Worm (Caenorhabditis elegans) whole organism, mixed stage, embryonic: ENCODE results near the gene cyn-3.
"Not testable (repeated sequence)": the region's sequence is repeated elsewhere in the genome, so short reads cannot be mapped to it uniquely, and the experiment has no call there.

Source experiments
- M03D4.4 ChIP-seq: sonication (generic microtip); optimal IDR thresholded peaks from 2 replicates; lab custom pipeline; 2017; ENCODE audit warnings: mild to moderate bottlenecking, missing genetic modification characterization, missing compliant biosample characterization
- bed-3 ChIP-seq: fragments of 200-800 bp; sonication (Bioruptor generic); optimal IDR thresholded peaks from 3 replicates; lab custom pipeline; 2018; ENCODE audit warnings: mild to moderate bottlenecking, missing genetic modification characterization, moderate library complexity, missing compliant biosample characterization
- blmp-1 ChIP-seq: fragments of 150-350 bp; optimal IDR thresholded peaks from 2 replicates; lab custom pipeline; 2014; ENCODE audit warnings: missing biosample characterization, missing genetic modification characterization
- ceh-43 ChIP-seq: fragments of 200-800 bp; sonication (Bioruptor generic); optimal IDR thresholded peaks from 2 replicates; lab custom pipeline; 2018; ENCODE audit warnings: mild to moderate bottlenecking, missing genetic modification characterization, moderate library complexity, missing compliant biosample characterization
- ces-1 ChIP-seq: fragments of 150-350 bp; optimal IDR thresholded peaks from 2 replicates; lab custom pipeline; 2014; ENCODE audit warnings: missing biosample characterization, missing genetic modification reagents, missing genetic modification characterization
- cnd-1 ChIP-seq: fragments of 200-800 bp; sonication (Bioruptor generic); optimal IDR thresholded peaks from 2 replicates; lab custom pipeline; 2018; ENCODE audit warnings: mild to moderate bottlenecking, missing genetic modification characterization, missing compliant biosample characterization
- drap-1 ChIP-seq: fragments of 200-800 bp; sonication (Bioruptor generic); optimal IDR thresholded peaks from 3 replicates; lab custom pipeline; 2018; ENCODE audit warnings: mild to moderate bottlenecking, missing genetic modification characterization, missing compliant biosample characterization
- elt-1 ChIP-seq: sonication (generic microtip); optimal IDR thresholded peaks from 2 replicates; lab custom pipeline; 2017; ENCODE audit warnings: missing genetic modification characterization, mild to moderate bottlenecking, missing compliant biosample characterization, antibody characterized with exemption, moderate library complexity, borderline replicate concordance; ENCODE audit not compliant: insufficient read depth
- elt-3 ChIP-seq: fragments of 150-350 bp; optimal IDR thresholded peaks from 2 replicates; lab custom pipeline; 2014; ENCODE audit warnings: missing biosample characterization, missing genetic modification characterization
- flh-1 ChIP-seq: fragments of 200-800 bp; sonication (Bioruptor generic); optimal IDR thresholded peaks from 2 replicates; lab custom pipeline; 2018; ENCODE audit warnings: mild to moderate bottlenecking, missing genetic modification characterization, moderate library complexity, missing compliant biosample characterization
- ham-2 ChIP-seq: fragments of 200-800 bp; sonication (Bioruptor generic); optimal IDR thresholded peaks from 2 replicates; lab custom pipeline; 2018; ENCODE audit warnings: mild to moderate bottlenecking, missing genetic modification characterization, missing compliant biosample characterization
- hlh-1 ChIP-seq: fragments of 150-350 bp; optimal IDR thresholded peaks from 2 replicates; lab custom pipeline; 2014; ENCODE audit warnings: missing biosample characterization, missing genetic modification reagents, missing genetic modification characterization
- lin-13 ChIP-seq: fragments of 150-350 bp; optimal IDR thresholded peaks from 2 replicates; lab custom pipeline; 2014; ENCODE audit warnings: missing biosample characterization, missing genetic modification characterization
- lin-32 ChIP-seq: fragments of 200-800 bp; sonication (Bioruptor generic); optimal IDR thresholded peaks from 2 replicates; lab custom pipeline; 2018; ENCODE audit warnings: mild to moderate bottlenecking, missing genetic modification characterization, missing compliant biosample characterization
- mab-5 ChIP-seq: fragments of 150-350 bp; optimal IDR thresholded peaks from 2 replicates; lab custom pipeline; 2014; ENCODE audit warnings: missing biosample characterization, missing genetic modification characterization
- mep-1 ChIP-seq: fragments of 150-350 bp; optimal IDR thresholded peaks from 2 replicates; lab custom pipeline; 2017; ENCODE audit warnings: missing biosample characterization, missing genetic modification reagents, missing genetic modification characterization, inconsistent platforms
- nhr-12 ChIP-seq: fragments of 150-350 bp; optimal IDR thresholded peaks from 2 replicates; lab custom pipeline; 2014; ENCODE audit warnings: missing biosample characterization, missing genetic modification characterization
- nhr-2 ChIP-seq: fragments of 150-350 bp; optimal IDR thresholded peaks from 2 replicates; lab custom pipeline; 2014; ENCODE audit warnings: missing biosample characterization, missing genetic modification characterization
- nhr-237 ChIP-seq: fragments of 150-350 bp; optimal IDR thresholded peaks from 2 replicates; lab custom pipeline; 2014; ENCODE audit warnings: missing biosample characterization, missing genetic modification characterization
- nhr-28 ChIP-seq: fragments of 150-350 bp; optimal IDR thresholded peaks from 2 replicates; lab custom pipeline; 2014; ENCODE audit warnings: missing biosample characterization, missing genetic modification characterization
- nhr-76 ChIP-seq: sonication (generic microtip); optimal IDR thresholded peaks from 2 replicates; lab custom pipeline; 2017; ENCODE audit warnings: missing biosample characterization, missing genetic modification characterization
- pha-4 ChIP-seq: fragments of 150-350 bp; optimal IDR thresholded peaks from 2 replicates; lab custom pipeline; 2018; ENCODE audit warnings: missing biosample characterization, missing genetic modification reagents, missing genetic modification characterization
- sem-2 ChIP-seq: fragments of 200-800 bp; sonication (Bioruptor generic); optimal IDR thresholded peaks from 2 replicates; lab custom pipeline; 2018; ENCODE audit warnings: mild to moderate bottlenecking, missing genetic modification characterization, missing compliant biosample characterization
- snpc-4 ChIP-seq: fragments of 150-350 bp; optimal IDR thresholded peaks from 2 replicates; lab custom pipeline; 2014; ENCODE audit warnings: missing biosample characterization, missing genetic modification characterization
- tbx-8 ChIP-seq: fragments of 200-800 bp; sonication (Bioruptor generic); optimal IDR thresholded peaks from 2 replicates; lab custom pipeline; 2018; ENCODE audit warnings: mild to moderate bottlenecking, missing genetic modification characterization, moderate library complexity, missing compliant biosample characterization
- unc-120 ChIP-seq: sonication (generic microtip); optimal IDR thresholded peaks from 2 replicates; lab custom pipeline; 2017; ENCODE audit warnings: missing genetic modification characterization, missing compliant biosample characterization; ENCODE audit not compliant: poor library complexity, severe bottlenecking
- unc-39 ChIP-seq: fragments of 150-350 bp; optimal IDR thresholded peaks from 2 replicates; lab custom pipeline; 2014; ENCODE audit warnings: missing biosample characterization, missing genetic modification characterization
- unc-62 ChIP-seq: fragments of 150-350 bp; optimal IDR thresholded peaks from 2 replicates; lab custom pipeline; 2014; ENCODE audit warnings: missing biosample characterization, missing genetic modification reagents, missing genetic modification characterization
- zip-8 ChIP-seq: fragments of 150-350 bp; optimal IDR thresholded peaks from 2 replicates; lab custom pipeline; 2014; ENCODE audit warnings: missing biosample characterization, missing genetic modification characterization
- ztf-11 ChIP-seq: fragments of 150-350 bp; optimal IDR thresholded peaks from 2 replicates; lab custom pipeline; 2014; ENCODE audit warnings: missing biosample characterization, missing genetic modification characterization

cyn-3 gene

ce11 chrV:15215175-15215574, 25.4 kb downstream of the cyn-3 start, which contains the start of gene sri-26:
Gene sri-26 (plus strand): TSS chrV:15215475.
- not testable (repeated sequence) for TF ChIP-seq pha-4, zip-8, nhr-28 (tag; lab: Kevin White, UChicago)
- TF ChIP-seq, all 35 proteins: peak for 0; not testable (repeated sequence) for 35

ce11 chrV:15216705-15217104, 27.0 kb downstream of the cyn-3 start, which contains the start of gene sri-25:
Gene sri-25 (plus strand): TSS chrV:15217005.
- TF ChIP-seq lin-32 (GFP tag; lab: Kevin White, UChicago): no peak
- TF ChIP-seq ham-2: no peak
- no peak for TF ChIP-seq mab-5 (tag; lab: Kevin White, UChicago)

- TF ChIP-seq lin-32 (GFP tag; lab: Kevin White, UChicago) (no peak), unc-120 (tag; lab: Kevin White, UChicago) (no peak), unc-62 (GFP tag; lab: Kevin White, UChicago) (no peak), nhr-28 (tag; lab: Kevin White, UChicago) (no peak), mep-1 (tag; lab: Kevin White, UChicago) (no peak), hlh-1 (tag; lab: Kevin White, UChicago) (no peak), sem-2 (GFP tag; lab: Kevin White, UChicago) (no peak), bed-3 (no peak), mab-5 (tag; lab: Kevin White, UChicago) (no peak), M03D4.4 (tag; lab: Kevin White, UChicago) (no peak), unc-39 (tag; lab: Kevin White, UChicago) (no peak)
Measured at ce11 chrV:15221330-15221729, 31.6 kb downstream of the cyn-3 start, which contains the start of gene irld-25. Gene irld-25 (plus strand): TSS chrV:15221630.

- no peak for TF ChIP-seq snpc-4 (tag; lab: Kevin White, UChicago)
- TF ChIP-seq nhr-12: no peak
- TF ChIP-seq drap-1 (GFP tag; lab: Kevin White, UChicago): no peak
- TF ChIP-seq nhr-2: no peak
- TF ChIP-seq bed-3: no peak
- TF ChIP-seq M03D4.4 (tag; lab: Kevin White, UChicago): no peak
- TF ChIP-seq zip-8 (tag; lab: Kevin White, UChicago): no peak
- TF ChIP-seq pha-4 (tag; lab: Kevin White, UChicago): no peak
- TF ChIP-seq ces-1: no peak
Measured at ce11 chrV:15223668-15224067, 33.9 kb downstream of the cyn-3 start, which contains the start of gene srw-24. Gene srw-24 (plus strand): TSS chrV:15223968.

ce11 chrV:15225650-15226049, 35.9 kb downstream of the cyn-3 start, which contains the start of gene srw-14:
Gene srw-14 (plus strand): TSS chrV:15225950.
- TF ChIP-seq unc-62 (GFP tag; lab: Kevin White, UChicago) (no peak), elt-1 (no peak), nhr-2 (no peak), pha-4 (tag; lab: Kevin White, UChicago) (no peak), nhr-237 (no peak), blmp-1 (tag; lab: Kevin White, UChicago) (no peak), nhr-12 (no peak), ham-2 (no peak), flh-1 (GFP tag; lab: Kevin White, UChicago) (no peak), cnd-1 (tag; lab: Kevin White, UChicago) (no peak), nhr-76 (tag; lab: Kevin White, UChicago) (no peak), snpc-4 (tag; lab: Kevin White, UChicago) (no peak), elt-3 (tag; lab: Kevin White, UChicago) (no peak), ceh-43 (GFP tag; lab: Kevin White, UChicago) (no peak)

ce11 chrV:15226206-15226605, 36.5 kb downstream of the cyn-3 start:
- TF ChIP-seq mab-5 (tag; lab: Kevin White, UChicago): no peak
- TF ChIP-seq nhr-28 (tag; lab: Kevin White, UChicago): no peak
- no peak for TF ChIP-seq sem-2 (GFP tag; lab: Kevin White, UChicago)
- no peak for TF ChIP-seq drap-1 (GFP tag; lab: Kevin White, UChicago)
- no peak for TF ChIP-seq snpc-4 (tag; lab: Kevin White, UChicago)
- no peak for TF ChIP-seq ztf-11 (tag; lab: Kevin White, UChicago)
- TF ChIP-seq bed-3: no peak
- no peak for TF ChIP-seq ces-1
- TF ChIP-seq cnd-1 (tag; lab: Kevin White, UChicago): no peak
- TF ChIP-seq lin-32 (GFP tag; lab: Kevin White, UChicago): no peak
- no peak for TF ChIP-seq ham-2
- no peak for TF ChIP-seq lin-13
- TF ChIP-seq tbx-8: no peak
- no peak for TF ChIP-seq ceh-43 (GFP tag; lab: Kevin White, UChicago)
- TF ChIP-seq unc-120 (tag; lab: Kevin White, UChicago): no peak
- no peak for TF ChIP-seq unc-39 (tag; lab: Kevin White, UChicago)
- no peak for TF ChIP-seq elt-1
- TF ChIP-seq nhr-2: no peak
- TF ChIP-seq nhr-76 (tag; lab: Kevin White, UChicago): no peak
